Fruit fly (Drosophila melanogaster) whole organism, prepupa: ENCODE data around the gene TwdlD.
A peak's percentile ranks its signal among the peaks of the same experiment; 100 is the strongest.

ENCODE experiments used
- CG10669 ChIP-seq: fragments of 200-800 bp; sonication (Bioruptor generic); optimal IDR thresholded peaks from 3 replicates; lab custom pipeline; 2018; ENCODE audit warnings: missing biosample characterization, mild to moderate bottlenecking, missing genetic modification characterization, moderate library complexity
- CG15336 ChIP-seq: fragments of 200-800 bp; sonication (Bioruptor generic); IDR thresholded peaks from 2 replicates; pipeline ENCODE4 v1.3.6; 2022; ENCODE audit warnings: missing biosample characterization, missing genetic modification characterization
- CG1621 ChIP-seq: fragments of 200-800 bp; sonication (Bioruptor generic); optimal IDR thresholded peaks from 3 replicates; lab custom pipeline; 2018; ENCODE audit warnings: missing biosample characterization, mild to moderate bottlenecking, missing genetic modification characterization
- CG3032 ChIP-seq: fragments of 200-800 bp; optimal IDR thresholded peaks from 2 replicates; lab custom pipeline; 2019; ENCODE audit warnings: missing biosample characterization, mild to moderate bottlenecking, missing genetic modification characterization, moderate library complexity
- CG31627 ChIP-seq: fragments of 200-800 bp; sonication (Bioruptor generic); optimal IDR thresholded peaks from 3 replicates; lab custom pipeline; 2016; ENCODE audit warnings: missing biosample characterization, missing genetic modification characterization
- CG32006 ChIP-seq: fragments of 200-800 bp; sonication (Bioruptor generic); optimal IDR thresholded peaks from 3 replicates; lab custom pipeline; 2017; ENCODE audit warnings: missing biosample characterization, mild to moderate bottlenecking, missing genetic modification characterization
- CG3919 ChIP-seq: fragments of 200-800 bp; sonication (Bioruptor generic); optimal IDR thresholded peaks from 3 replicates; lab custom pipeline; 2016; ENCODE audit warnings: missing biosample characterization, missing genetic modification characterization
- CG4318 ChIP-seq: fragments of 200-800 bp; sonication (Bioruptor generic); optimal IDR thresholded peaks from 3 replicates; lab custom pipeline; 2017; ENCODE audit warnings: missing biosample characterization, mild to moderate bottlenecking, missing genetic modification characterization
- CG6792 ChIP-seq: fragments of 200-800 bp; sonication (Bioruptor generic); optimal IDR thresholded peaks from 3 replicates; lab custom pipeline; 2016; ENCODE audit warnings: missing biosample characterization, missing genetic modification characterization
- CG6808 ChIP-seq: fragments of 200-800 bp; sonication (Bioruptor generic); optimal IDR thresholded peaks from 3 replicates; lab custom pipeline; 2017; ENCODE audit warnings: missing biosample characterization, missing genetic modification characterization, mild to moderate bottlenecking, moderate library complexity, missing genetic modification reagents
- CG6854 ChIP-seq: fragments of 200-800 bp; sonication (Bioruptor generic); optimal IDR thresholded peaks from 2 replicates; lab custom pipeline; 2017; ENCODE audit warnings: missing biosample characterization, mild to moderate bottlenecking, missing genetic modification characterization
- CG7368 ChIP-seq: fragments of 200-800 bp; sonication (Bioruptor generic); optimal IDR thresholded peaks from 3 replicates; lab custom pipeline; 2016; ENCODE audit warnings: missing biosample characterization, missing genetic modification characterization
- Eip75B ChIP-seq: fragments of 200-800 bp; sonication (Bioruptor generic); optimal IDR thresholded peaks from 3 replicates; lab custom pipeline; 2016; ENCODE audit warnings: missing biosample characterization, missing genetic modification characterization
- Gug ChIP-seq: fragments of 200-800 bp; sonication (Bioruptor generic); IDR thresholded peaks from 2 replicates; pipeline ENCODE4 v1.3.6; 2022; ENCODE audit warnings: missing biosample characterization, missing genetic modification characterization
- Hr4 ChIP-seq: fragments of 200-800 bp; sonication (Bioruptor generic); optimal IDR thresholded peaks from 3 replicates; lab custom pipeline; 2016; ENCODE audit warnings: missing biosample characterization, missing genetic modification characterization
- Met ChIP-seq: fragments of 200-800 bp; sonication (Bioruptor generic); optimal IDR thresholded peaks from 3 replicates; lab custom pipeline; 2016; ENCODE audit warnings: missing biosample characterization, missing genetic modification characterization
- Smox ChIP-seq: fragments of 200-800 bp; sonication (Bioruptor generic); optimal IDR thresholded peaks from 3 replicates; lab custom pipeline; 2016; ENCODE audit warnings: missing biosample characterization, missing genetic modification characterization
- achi ChIP-seq: fragments of 200-800 bp; sonication (Bioruptor generic); optimal IDR thresholded peaks from 3 replicates; lab custom pipeline; 2016; ENCODE audit warnings: missing biosample characterization, missing genetic modification characterization
- acj6 ChIP-seq: fragments of 200-800 bp; sonication (Bioruptor generic); optimal IDR thresholded peaks from 3 replicates; lab custom pipeline; 2016; ENCODE audit warnings: missing biosample characterization, missing genetic modification characterization
- esn ChIP-seq: fragments of 200-800 bp; sonication (Bioruptor generic); optimal IDR thresholded peaks from 2 replicates; lab custom pipeline; 2016; ENCODE audit warnings: missing biosample characterization, mild to moderate bottlenecking, missing genetic modification characterization, moderate library complexity
- lz ChIP-seq: fragments of 200-800 bp; sonication (Bioruptor generic); optimal IDR thresholded peaks from 3 replicates; lab custom pipeline; 2016; ENCODE audit warnings: missing biosample characterization, missing genetic modification characterization
- pdm3 ChIP-seq: fragments of 200-800 bp; sonication (Bioruptor generic); optimal IDR thresholded peaks from 3 replicates; lab custom pipeline; 2016; ENCODE audit warnings: missing biosample characterization, missing genetic modification characterization
- salr ChIP-seq, 2 experiments: fragments of 200-800 bp; sonication (Bioruptor generic); optimal IDR thresholded peaks; 3 replicates each; lab custom pipeline; 2016 to 2018; ENCODE audit warnings: missing biosample characterization in 2 of 2, missing genetic modification characterization in 2 of 2, mild to moderate bottlenecking in 1 of 2
- topi ChIP-seq: fragments of 200-800 bp; sonication (Bioruptor generic); optimal IDR thresholded peaks from 3 replicates; lab custom pipeline; 2016; ENCODE audit warnings: missing biosample characterization, missing genetic modification characterization

The TwdlD gene

DNA sequence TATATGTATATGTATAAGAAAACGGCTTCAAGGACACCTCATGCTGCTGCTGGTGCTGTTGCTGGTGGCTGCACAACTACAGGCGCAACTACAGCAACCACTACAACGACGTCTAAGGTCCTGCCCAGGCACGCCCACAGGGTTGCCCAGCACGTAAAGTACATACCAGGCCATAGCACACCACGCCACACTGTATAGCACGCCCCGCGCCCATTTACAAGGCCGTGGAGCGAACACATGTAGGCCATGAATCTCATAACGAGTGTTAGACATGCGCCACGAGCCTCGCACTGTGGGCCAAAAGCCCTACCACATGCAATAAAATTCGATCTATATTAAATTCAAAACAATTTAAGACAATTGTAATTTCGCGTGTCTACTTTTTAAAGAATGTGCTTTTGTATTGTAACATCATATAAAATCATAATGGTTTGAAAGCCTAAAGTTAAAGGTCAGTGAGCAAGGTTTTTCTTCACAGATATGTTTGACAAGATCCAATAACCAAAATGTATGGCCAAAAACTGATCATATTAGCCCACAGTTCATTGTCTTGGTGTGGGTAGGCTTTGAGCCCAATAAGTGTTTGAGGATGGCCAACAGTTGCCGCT is 31.8 kb downstream of the TwdlD start:
- TF ChIP-seq Hr4 (no peak), CG32006 (GFP tag; lab: Kevin White, UChicago) (peak; percentile 6)

DNA sequence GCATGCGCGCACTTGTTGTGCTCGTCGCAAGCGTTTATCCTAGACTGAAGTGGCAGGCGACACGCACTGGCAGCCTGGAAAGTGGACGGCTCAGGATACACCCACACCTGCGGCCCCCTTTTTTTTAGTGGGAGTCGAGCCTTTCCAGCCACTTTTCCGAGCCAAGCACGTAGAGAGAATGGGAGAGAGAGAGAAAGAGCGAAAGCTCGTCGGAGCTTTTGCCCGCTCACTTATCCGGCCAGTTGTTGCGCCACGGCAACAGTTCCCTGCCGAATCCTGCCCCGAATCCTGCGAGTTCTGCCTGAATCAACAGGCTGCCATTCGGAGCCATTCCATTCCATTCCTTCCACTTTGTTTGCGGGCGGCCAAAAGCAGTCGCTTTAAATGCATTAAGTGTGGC is 42.1 kb downstream of the TwdlD start, which contains the start of gene beat-VII:
Gene beat-VII (minus strand): TSS at position 20 of the 400 bp plus-strand sequence.
- TF ChIP-seq Eip75B = no peak
- no peak for TF ChIP-seq esn (GFP tag; lab: Kevin White, UChicago)
- peak; percentile 1 for TF ChIP-seq CG7368

DNA sequence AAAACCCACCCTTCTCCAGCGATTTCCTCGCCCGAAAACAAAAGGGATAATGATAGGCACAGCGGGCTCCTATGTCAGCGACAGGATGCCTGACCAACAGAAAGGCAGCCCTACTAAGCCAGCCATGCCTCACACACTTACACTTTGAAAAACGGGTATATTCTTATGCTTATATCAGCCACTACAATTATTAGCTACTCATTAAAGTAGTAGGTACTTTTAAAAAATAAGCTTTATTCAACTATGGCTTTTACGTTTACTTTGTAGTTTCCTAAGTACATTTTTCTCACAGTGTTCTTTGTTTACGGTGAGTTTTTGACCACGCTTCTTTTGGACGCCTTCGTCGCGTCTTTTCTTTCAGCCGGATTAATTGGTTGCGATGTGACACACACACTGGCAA is 50.4 kb downstream of the TwdlD start:
- no peak for TF ChIP-seq acj6 (GFP tag; lab: Kevin White, UChicago)
- TF ChIP-seq achi = no peak
- TF ChIP-seq topi = no peak
- TF ChIP-seq CG10669 (GFP tag; lab: Kevin White, UChicago) = no peak
- TF ChIP-seq Smox (GFP tag; lab: Kevin White, UChicago) = no peak
- TF ChIP-seq CG6808 (GFP tag; lab: Kevin White, UChicago) = no peak
- TF ChIP-seq CG6854 (GFP tag; lab: Kevin White, UChicago) = no peak
- TF ChIP-seq CG31627 (GFP tag; lab: Kevin White, UChicago) = no peak
- no peak for TF ChIP-seq CG6792 (GFP tag; lab: Kevin White, UChicago)
- TF ChIP-seq CG4318 (GFP tag; lab: Kevin White, UChicago) = no peak
- TF ChIP-seq CG15336 = no peak
- no peak for TF ChIP-seq CG3919 (GFP tag; lab: Kevin White, UChicago)
- no peak for TF ChIP-seq Gug (GFP tag; lab: Robert Waterston, UW)
- TF ChIP-seq CG3032 (tag; lab: Kevin White, UChicago) = no peak
- TF ChIP-seq lz (GFP tag; lab: Kevin White, UChicago) = no peak
- no peak for TF ChIP-seq salr (GFP tag; optimal IDR thresholded peaks at IDR 0.05; lab: Kevin White, UChicago)
- TF ChIP-seq CG1621 (tag; lab: Kevin White, UChicago) = no peak
- TF ChIP-seq Met (GFP tag; lab: Kevin White, UChicago) = no peak
- no peak for TF ChIP-seq Eip75B
- no peak for TF ChIP-seq pdm3
- TF ChIP-seq, all 60 proteins: peak for 0
